Fruit fly (Drosophila melanogaster) whole organism, pupa: ENCODE data around the gene CG2211.

Experiments used
- CG32121 ChIP-seq: fragments of 200-800 bp; sonication (Bioruptor generic); IDR thresholded peaks from 2 replicates; pipeline ENCODE4 v1.3.6; 2022; ENCODE audit warnings: missing biosample characterization, missing genetic modification characterization
- D1 ChIP-seq: fragments of 200-800 bp; sonication (Bioruptor generic); optimal IDR thresholded peaks from 2 replicates; lab custom pipeline; 2018; ENCODE audit warnings: missing biosample characterization, mild to moderate bottlenecking, missing genetic modification characterization, moderate library complexity

DNA sequence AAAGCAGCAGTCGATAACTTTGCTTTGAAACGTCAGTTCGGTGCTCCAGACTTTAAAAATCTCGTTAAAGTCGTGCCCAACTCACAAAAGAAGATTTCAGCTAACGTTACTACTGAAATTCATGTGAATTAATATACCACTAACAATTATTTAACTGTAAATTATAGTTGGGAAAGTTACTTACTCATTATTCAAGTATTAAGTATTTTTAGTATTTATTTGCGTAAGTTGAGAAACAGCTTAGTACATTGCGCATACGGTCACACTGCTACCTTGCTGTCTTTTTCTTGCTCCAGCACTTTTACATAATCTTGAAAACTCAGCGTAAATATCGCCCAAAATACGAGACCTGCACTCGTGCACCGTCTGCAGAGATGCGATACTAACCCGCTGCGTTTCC, 5.4 kb downstream of the CG2211 start, which contains the start of gene ND-ACP:
- TF ChIP-seq D1, result no peak
- TF ChIP-seq CG32121, result no peak
